Worm (Caenorhabditis elegans) whole organism, L2 larva: Measurements from ENCODE around the gene R08A2.9.

Experiments
- C34F6.9 ChIP-seq: fragments of 150-350 bp; optimal IDR thresholded peaks from 2 replicates; lab custom pipeline; 2014; ENCODE audit warnings: missing biosample characterization, missing genetic modification characterization
- F13H6.1 ChIP-seq: sonication (generic microtip); optimal IDR thresholded peaks from 2 replicates; lab custom pipeline; 2016; ENCODE audit warnings: missing genetic modification characterization, missing compliant biosample characterization
- ZK546.5 ChIP-seq: sonication (generic microtip); optimal IDR thresholded peaks from 2 replicates; lab custom pipeline; 2017; ENCODE audit warnings: missing biosample characterization, missing genetic modification characterization
- alr-1 ChIP-seq: fragments of 150-350 bp; optimal IDR thresholded peaks from 2 replicates; lab custom pipeline; 2014; ENCODE audit warnings: missing biosample characterization, missing genetic modification characterization
- aly-2 ChIP-seq: fragments of 150-350 bp; optimal IDR thresholded peaks from 2 replicates; lab custom pipeline; 2014; ENCODE audit warnings: missing biosample characterization, missing genetic modification characterization
- ama-1 ChIP-seq: fragments of 150-350 bp; optimal IDR thresholded peaks from 2 replicates; lab custom pipeline; 2018; ENCODE audit warnings: inconsistent platforms
- blmp-1 ChIP-seq: sonication (generic microtip); optimal IDR thresholded peaks from 2 replicates; lab custom pipeline; 2017; ENCODE audit warnings: missing genetic modification characterization, mild to moderate bottlenecking, missing compliant biosample characterization, antibody characterized with exemption, moderate library complexity; ENCODE audit not compliant: insufficient read depth
- ceh-82 ChIP-seq: fragments of 150-350 bp; optimal IDR thresholded peaks from 2 replicates; lab custom pipeline; 2014; ENCODE audit warnings: missing biosample characterization, missing genetic modification characterization
- dmd-4 ChIP-seq: sonication (generic microtip); optimal IDR thresholded peaks from 2 replicates; lab custom pipeline; 2017; ENCODE audit warnings: missing biosample characterization, missing genetic modification characterization
- elt-1 ChIP-seq: fragments of 150-350 bp; optimal IDR thresholded peaks from 2 replicates; lab custom pipeline; 2014; ENCODE audit warnings: missing biosample characterization, missing genetic modification characterization
- elt-3 ChIP-seq: sonication (generic microtip); optimal IDR thresholded peaks from 2 replicates; lab custom pipeline; 2017; ENCODE audit warnings: missing biosample characterization, missing genetic modification characterization
- fos-1 ChIP-seq: fragments of 150-350 bp; optimal IDR thresholded peaks from 2 replicates; lab custom pipeline; 2014; ENCODE audit warnings: missing biosample characterization, missing genetic modification characterization
- gmeb-1 ChIP-seq: fragments of 150-350 bp; optimal IDR thresholded peaks from 2 replicates; lab custom pipeline; 2014; ENCODE audit warnings: missing biosample characterization, missing genetic modification characterization
- lin-11 ChIP-seq: fragments of 150-350 bp; sonication (generic microtip); optimal IDR thresholded peaks from 2 replicates; lab custom pipeline; 2014; ENCODE audit warnings: missing biosample characterization, missing genetic modification characterization, inconsistent platforms, mixed read lengths
- mab-5 ChIP-seq: fragments of 150-350 bp; optimal IDR thresholded peaks from 2 replicates; lab custom pipeline; 2014; ENCODE audit warnings: missing biosample characterization, missing genetic modification characterization
- mbf-1 ChIP-seq: sonication (generic microtip); optimal IDR thresholded peaks from 2 replicates; lab custom pipeline; 2017; ENCODE audit warnings: missing biosample characterization, missing genetic modification characterization
- mdl-1 ChIP-seq, 2 experiments: fragments of 150-350 bp in 1 of 2; sonication (generic microtip) in 1 of 2; optimal IDR thresholded peaks; 2 replicates each; lab custom pipeline; 2017; ENCODE audit warnings: missing biosample characterization in 2 of 2, missing genetic modification characterization in 2 of 2
- nhr-10 ChIP-seq: sonication (generic microtip); optimal IDR thresholded peaks from 2 replicates; lab custom pipeline; 2017; ENCODE audit warnings: missing biosample characterization, missing genetic modification characterization
- nhr-11 ChIP-seq: fragments of 150-350 bp; optimal IDR thresholded peaks from 2 replicates; lab custom pipeline; 2014; ENCODE audit warnings: missing biosample characterization, missing genetic modification characterization
- nhr-129 ChIP-seq: fragments of 150-350 bp; optimal IDR thresholded peaks from 2 replicates; lab custom pipeline; 2014; ENCODE audit warnings: missing biosample characterization, missing genetic modification characterization
- nhr-21 ChIP-seq: fragments of 150-350 bp; optimal IDR thresholded peaks from 2 replicates; lab custom pipeline; 2014; ENCODE audit warnings: missing biosample characterization, missing genetic modification characterization
- nhr-237 ChIP-seq: fragments of 150-350 bp; optimal IDR thresholded peaks from 2 replicates; lab custom pipeline; 2014; ENCODE audit warnings: missing biosample characterization, missing genetic modification characterization
- nhr-25 ChIP-seq: fragments of 150-350 bp; sonication (generic microtip); optimal IDR thresholded peaks from 3 replicates; lab custom pipeline; 2014; ENCODE audit warnings: missing biosample characterization, missing genetic modification characterization
- peb-1 ChIP-seq: fragments of 150-350 bp; optimal IDR thresholded peaks from 2 replicates; lab custom pipeline; 2014; ENCODE audit warnings: missing biosample characterization, missing genetic modification characterization
- sem-4 ChIP-seq: fragments of 150-350 bp; optimal IDR thresholded peaks from 2 replicates; lab custom pipeline; 2014; ENCODE audit warnings: missing biosample characterization, missing genetic modification reagents, missing genetic modification characterization
- sma-3 ChIP-seq: sonication (generic microtip); optimal IDR thresholded peaks from 2 replicates; lab custom pipeline; 2016; ENCODE audit warnings: missing genetic modification reagents, missing genetic modification characterization, missing compliant biosample characterization
- sma-9 ChIP-seq, 2 experiments: fragments of 150-350 bp in 1 of 2; sonication (generic microtip) in 1 of 2; optimal IDR thresholded peaks; 2 replicates each; lab custom pipeline; 2014 to 2016; ENCODE audit warnings: missing genetic modification characterization in 2 of 2, mild to moderate bottlenecking in 1 of 2, missing biosample characterization in 1 of 2, missing compliant biosample characterization in 1 of 2, missing genetic modification reagents in 1 of 2, moderate library complexity in 1 of 2
- snpc-4 ChIP-seq: fragments of 150-350 bp; optimal IDR thresholded peaks from 2 replicates; lab custom pipeline; 2014; ENCODE audit warnings: missing biosample characterization, missing genetic modification characterization
- unc-62 ChIP-seq: fragments of 150-350 bp; optimal IDR thresholded peaks from 2 replicates; lab custom pipeline; 2014; ENCODE audit warnings: missing biosample characterization, missing genetic modification reagents, missing genetic modification characterization
- zag-1 ChIP-seq: fragments of 150-350 bp; optimal IDR thresholded peaks from 2 replicates; lab custom pipeline; 2014; ENCODE audit warnings: missing biosample characterization, missing genetic modification characterization
- ztf-11 ChIP-seq: sonication (generic microtip); optimal IDR thresholded peaks from 2 replicates; lab custom pipeline; 2017; ENCODE audit warnings: missing biosample characterization, missing genetic modification characterization
- ztf-4 ChIP-seq: fragments of 150-350 bp; optimal IDR thresholded peaks from 2 replicates; lab custom pipeline; 2014; ENCODE audit warnings: missing biosample characterization, missing genetic modification characterization

The R08A2.9 gene

ce11 chrV:14663006-14663405 lies 45.1 kb upstream of the R08A2.9 start, which contains the start of gene C47E8.9:
Gene C47E8.9, plus strand, starts transcription at chrV:14663306.
- TF ChIP-seq snpc-4 (tag; lab: Kevin White, UChicago): no peak
- TF ChIP-seq peb-1 (tag; lab: Kevin White, UChicago): no peak
- TF ChIP-seq F13H6.1 (tag; lab: Kevin White, UChicago): no peak
- TF ChIP-seq dmd-4: no peak
- no peak for TF ChIP-seq nhr-129 (tag; lab: Kevin White, UChicago)
- no peak for TF ChIP-seq elt-3 (tag; lab: Kevin White, UChicago)
- TF ChIP-seq blmp-1 (tag; lab: Kevin White, UChicago): no peak
- no peak for TF ChIP-seq ceh-82 (tag; lab: Kevin White, UChicago)
- TF ChIP-seq ZK546.5: no peak
- no peak for TF ChIP-seq gmeb-1 (tag; lab: Kevin White, UChicago)
- TF ChIP-seq nhr-21 (tag; lab: Kevin White, UChicago): no peak
- no peak for TF ChIP-seq nhr-11 (tag; lab: Kevin White, UChicago)
- no peak for TF ChIP-seq aly-2 (tag; lab: Kevin White, UChicago)
- no peak for TF ChIP-seq sma-9 (GFP tag; optimal IDR thresholded peaks at IDR 0.05; lab: Kevin White, UChicago)
- TF ChIP-seq sma-9 (tag; optimal IDR thresholded peaks at IDR 0.05; lab: Kevin White, UChicago): no peak
- TF ChIP-seq alr-1: no peak
- no peak for TF ChIP-seq mab-5
- TF ChIP-seq sem-4 (tag; lab: Kevin White, UChicago): no peak
- no peak for TF ChIP-seq nhr-10 (tag; lab: Kevin White, UChicago)
- no peak for TF ChIP-seq mdl-1 (tag; optimal IDR thresholded peaks at IDR 0.05; lab: Kevin White, UChicago)

- TF ChIP-seq ZK546.5: no peak
- TF ChIP-seq nhr-237 (tag; lab: Kevin White, UChicago): no peak
- no peak for TF ChIP-seq unc-62
- TF ChIP-seq sma-3 (GFP tag; lab: Kevin White, UChicago): no peak
These were observed 42.3 kb upstream of the R08A2.9 start, which contains the start of gene C47E8.1 for ce11 chrV:14665728-14666127. Gene C47E8.1, plus strand, starts transcription at chrV:14666028.

- TF ChIP-seq blmp-1 (tag; lab: Kevin White, UChicago): no peak
- no peak for TF ChIP-seq mbf-1
- TF ChIP-seq snpc-4 (tag; lab: Kevin White, UChicago): no peak
- no peak for TF ChIP-seq zag-1 (tag; lab: Kevin White, UChicago)
- no peak for TF ChIP-seq dmd-4
- no peak for TF ChIP-seq F13H6.1 (tag; lab: Kevin White, UChicago)
- TF ChIP-seq ztf-4: no peak
- no peak for TF ChIP-seq lin-11 (tag; lab: Kevin White, UChicago)
- TF ChIP-seq fos-1 (tag; lab: Kevin White, UChicago): no peak
- no peak for TF ChIP-seq ztf-11 (tag; lab: Kevin White, UChicago)
- TF ChIP-seq gmeb-1 (tag; lab: Kevin White, UChicago): no peak
- no peak for TF ChIP-seq nhr-25 (tag; lab: Kevin White, UChicago)
- TF ChIP-seq ceh-82 (tag; lab: Kevin White, UChicago): no peak
- no peak for TF ChIP-seq elt-1
- no peak for TF ChIP-seq mdl-1 (tag; optimal IDR thresholded peaks at IDR 0.05; lab: Kevin White, UChicago)
- TF ChIP-seq, all 48 proteins: peak for 0
These were observed 29.8 kb upstream of the R08A2.9 start for ce11 chrV:14678298-14678697.

ce11 chrV:14680014-14680413 lies 28.0 kb upstream of the R08A2.9 start, which contains the start of gene C47E8.3:
Gene C47E8.3, plus strand, starts transcription at chrV:14680314.
- TF ChIP-seq elt-3 (tag; lab: Kevin White, UChicago) (no peak), zag-1 (tag; lab: Kevin White, UChicago) (no peak)
- TF ChIP-seq, all 48 proteins: peak for 0

ce11 chrV:14682870-14683269 lies 25.2 kb upstream of the R08A2.9 start:
- TF ChIP-seq C34F6.9 (tag; lab: Kevin White, UChicago) (peak; percentile 14), sem-4 (tag; lab: Kevin White, UChicago) (no peak)

- TF ChIP-seq ama-1 (lab: Kevin White, UChicago): peak; percentile 40
- TF ChIP-seq nhr-11 (tag; lab: Kevin White, UChicago): no peak
These were observed 24.8 kb upstream of the R08A2.9 start for ce11 chrV:14683291-14683690.
